ENCODE assay signal across 8 worm cellular contexts in the genomic region with DNA sequence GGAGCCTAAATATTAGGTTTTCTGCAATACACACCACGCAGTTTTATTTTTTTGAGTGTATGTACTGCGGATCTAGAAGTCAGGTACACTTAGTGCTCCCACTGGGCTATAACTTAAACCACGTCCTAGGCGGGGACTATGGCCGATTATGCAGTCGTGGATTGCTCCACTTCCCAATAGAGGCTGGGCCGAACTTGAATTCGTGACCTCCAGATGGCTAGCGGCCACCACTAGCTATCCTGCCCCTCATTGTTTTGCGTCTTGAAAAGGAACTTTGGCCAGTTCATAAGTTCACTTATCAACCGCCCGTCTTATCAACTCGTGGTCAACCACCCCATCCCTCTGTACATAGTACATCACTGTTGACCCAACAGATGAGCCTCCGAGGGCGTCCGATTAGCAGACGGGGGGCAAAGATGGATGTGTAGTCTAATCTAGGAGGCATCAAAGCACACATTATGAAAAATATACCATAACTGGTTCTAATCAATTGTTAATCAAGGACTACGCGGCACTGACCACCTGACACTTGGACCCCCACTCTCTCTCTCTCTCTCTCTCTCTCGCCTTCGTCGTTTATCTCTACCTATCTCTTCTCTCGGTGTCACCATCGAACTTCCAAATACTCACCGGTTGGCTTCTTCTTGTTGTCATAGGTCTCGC.
A peak's percentile ranks its signal among the peaks of the same experiment; 100 is the strongest.
TF ChIP-seq lines count a peak whose summit lies in the region.

No protein-coding gene starts in this region.

TF ChIP-seq in whole organism, L1 larva, 84 proteins besides CTCF, POLR2A, EP300 and RAD21 (continues in another document):
- TF ChIP-seq lir-3 (tag; optimal IDR thresholded peaks at IDR 0.05; lab: Kevin White, UChicago; ENCODE audit: poor library complexity) (no peak), tbx-2 (tag; optimal IDR thresholded peaks at IDR 0.05; lab: Kevin White, UChicago) (peak; percentile 61), grh-1 (GFP tag; IDR thresholded peaks at IDR 0.05; lab: Robert Waterston, UW) (peak; percentile 74), mef-2 (tag; optimal IDR thresholded peaks at IDR 0.05; lab: Kevin White, UChicago) (no peak), rnt-1 (tag; optimal IDR thresholded peaks at IDR 0.05; lab: Kevin White, UChicago) (peak; percentile 42), ztf-4 (tag; optimal IDR thresholded peaks at IDR 0.05; lab: Kevin White, UChicago) (peak; percentile 31), nhr-71 (tag; optimal IDR thresholded peaks at IDR 0.05; lab: Kevin White, UChicago) (peak; percentile 88), alr-1 (tag; optimal IDR thresholded peaks at IDR 0.05; lab: Kevin White, UChicago; ENCODE audit: borderline replicate concordance) (no peak), hlh-4 (tag; optimal IDR thresholded peaks at IDR 0.05; lab: Kevin White, UChicago) (no peak), C34B4.2 (tag; optimal IDR thresholded peaks at IDR 0.05; lab: Kevin White, UChicago) (no peak)

TF ChIP-seq in whole organism, L2 larva, 48 proteins besides CTCF, POLR2A, EP300 and RAD21 (continues in another document):
- TF ChIP-seq egl-27 (tag; optimal IDR thresholded peaks at IDR 0.05; lab: Kevin White, UChicago) (no peak), skn-1 (tag; optimal IDR thresholded peaks at IDR 0.05; lab: Kevin White, UChicago) (no peak), ama-1 (optimal IDR thresholded peaks at IDR 0.05; lab: Kevin White, UChicago) (peak; percentile 39), blmp-1 (tag; optimal IDR thresholded peaks at IDR 0.05; lab: Kevin White, UChicago; ENCODE audit: insufficient read depth) (no peak), peb-1 (tag; optimal IDR thresholded peaks at IDR 0.05; lab: Kevin White, UChicago) (no peak), unc-55 (GFP tag; optimal IDR thresholded peaks at IDR 0.05; lab: Kevin White, UChicago) (no peak), lsy-2 (tag; optimal IDR thresholded peaks at IDR 0.05; lab: Kevin White, UChicago) (no peak), sem-4 (tag; optimal IDR thresholded peaks at IDR 0.05; lab: Kevin White, UChicago) (no peak), Y55F3AM.14 (GFP tag; optimal IDR thresholded peaks at IDR 0.05; lab: Kevin White, UChicago) (no peak), mbf-1 (tag; optimal IDR thresholded peaks at IDR 0.05; lab: Kevin White, UChicago) (no peak), mdl-1 (tag; optimal IDR thresholded peaks at IDR 0.05; lab: Kevin White, UChicago) (peak in 1 of 2 experiments; percentile 2)

TF ChIP-seq in whole organism, L3 larva, 47 proteins besides CTCF, POLR2A, EP300 and RAD21 (continues in another document):
- TF ChIP-seq lin-15B (tag; optimal IDR thresholded peaks at IDR 0.05; lab: Kevin White, UChicago) (no peak), elt-3 (tag; optimal IDR thresholded peaks at IDR 0.05; lab: Kevin White, UChicago) (no peak), fos-1 (tag; optimal IDR thresholded peaks at IDR 0.05; lab: Kevin White, UChicago) (no peak), aly-2 (tag; optimal IDR thresholded peaks at IDR 0.05; lab: Kevin White, UChicago) (no peak), fkh-10 (GFP tag; optimal IDR thresholded peaks at IDR 0.05; lab: Kevin White, UChicago) (no peak), pha-4 (tag; optimal IDR thresholded peaks at IDR 0.05; lab: Kevin White, UChicago) (peak; percentile 51), pqm-1 (tag; optimal IDR thresholded peaks at IDR 0.05; lab: Kevin White, UChicago) (peak; percentile 47), egl-27 (tag; optimal IDR thresholded peaks at IDR 0.05; lab: Kevin White, UChicago) (no peak), lsy-12 (tag; optimal IDR thresholded peaks at IDR 0.05; lab: Kevin White, UChicago) (no peak), unc-39 (tag; optimal IDR thresholded peaks at IDR 0.05; lab: Kevin White, UChicago) (no peak), nhr-23 (tag; optimal IDR thresholded peaks at IDR 0.05; lab: Kevin White, UChicago) (peak; percentile 58)

TF ChIP-seq in whole organism, L4 larva, 104 proteins besides CTCF, POLR2A, EP300 and RAD21 (continues in another document):
- no peak for TF ChIP-seq lin-39 (tag; optimal IDR thresholded peaks at IDR 0.05; lab: Kevin White, UChicago)
- TF ChIP-seq tag-97 (GFP tag; IDR thresholded peaks at IDR 0.05; lab: Robert Waterston, UW): no peak
- no peak for TF ChIP-seq sdz-12 (GFP tag; optimal IDR thresholded peaks at IDR 0.05; lab: Kevin White, UChicago)
- 0 out of 2 replicates have a peak, but pooled peaks have one; percentile 43 for TF ChIP-seq Y75B8A.6 (GFP tag; IDR thresholded peaks at IDR 0.05; lab: Robert Waterston, UW)
- peak; percentile 72 for TF ChIP-seq hlh-11 (tag; optimal IDR thresholded peaks at IDR 0.05; lab: Kevin White, UChicago)
- peak; percentile 10 for TF ChIP-seq pha-4 (GFP tag; IDR thresholded peaks at IDR 0.05; lab: Robert Waterston, UW)
- TF ChIP-seq pha-4 (tag; optimal IDR thresholded peaks at IDR 0.05; lab: Kevin White, UChicago): no peak
- peak in 1 of 2 experiments; percentile 86 for TF ChIP-seq unc-62 (GFP tag; optimal IDR thresholded peaks at IDR 0.05 in 1 of 2; lab: Kevin White, UChicago)
- no peak for TF ChIP-seq unc-62 (tag; optimal IDR thresholded peaks at IDR 0.05; lab: Kevin White, UChicago)
- no peak for TF ChIP-seq ztf-7 (tag; optimal IDR thresholded peaks at IDR 0.05; lab: Kevin White, UChicago)
- no peak for TF ChIP-seq dmd-9 (GFP tag; IDR thresholded peaks at IDR 0.05; lab: Robert Waterston, UW)

TF ChIP-seq in whole organism, early embryonic, 17 proteins besides CTCF, POLR2A, EP300 and RAD21 (continues in another document):
- TF ChIP-seq scrt-1 (GFP tag; IDR thresholded peaks at IDR 0.05; lab: Robert Waterston, UW) (0 out of 2 replicates have a peak, but pooled peaks have one; percentile 22), ets-7 (tag; optimal IDR thresholded peaks at IDR 0.05; lab: Kevin White, UChicago) (no peak), hmbx-1 (tag; optimal IDR thresholded peaks at IDR 0.05; lab: Kevin White, UChicago) (no peak), tbx-11 (GFP tag; IDR thresholded peaks at IDR 0.05; lab: Robert Waterston, UW) (no peak), flt-1 (GFP tag; IDR thresholded peaks at IDR 0.05; lab: Robert Waterston, UW) (no peak), ceh-13 (GFP tag; optimal IDR thresholded peaks at IDR 0.05; lab: Kevin White, UChicago) (no peak), B0310.2 (tag; optimal IDR thresholded peaks at IDR 0.05; lab: Kevin White, UChicago) (peak; percentile 46), tra-4 (tag; optimal IDR thresholded peaks at IDR 0.05; lab: Kevin White, UChicago) (no peak), ceh-36 (tag; optimal IDR thresholded peaks at IDR 0.05; lab: Kevin White, UChicago) (no peak), aly-1 (tag; optimal IDR thresholded peaks at IDR 0.05; lab: Kevin White, UChicago) (no peak), hmg-4 (GFP tag; optimal IDR thresholded peaks at IDR 0.05; lab: Kevin White, UChicago) (no peak), pes-1 (GFP tag; IDR thresholded peaks at IDR 0.05; lab: Robert Waterston, UW) (no peak)

TF ChIP-seq in whole organism, late embryonic, 69 proteins besides CTCF, POLR2A, EP300 and RAD21 (continues in another document):
- TF ChIP-seq elt-4 (tag; optimal IDR thresholded peaks at IDR 0.05; lab: Kevin White, UChicago) (no peak), hlh-15 (tag; optimal IDR thresholded peaks at IDR 0.05; lab: Kevin White, UChicago) (no peak), dmd-4 (tag; optimal IDR thresholded peaks at IDR 0.05; lab: Kevin White, UChicago; ENCODE audit: borderline replicate concordance) (no peak), tbx-2 (tag; optimal IDR thresholded peaks at IDR 0.05; lab: Kevin White, UChicago) (peak; percentile 25), C08G9.2 (tag; optimal IDR thresholded peaks at IDR 0.05; lab: Kevin White, UChicago) (peak; percentile 4), ceh-18 (tag; optimal IDR thresholded peaks at IDR 0.05; lab: Kevin White, UChicago) (peak; percentile 3), ceh-14 (tag; optimal IDR thresholded peaks at IDR 0.05; lab: Kevin White, UChicago) (no peak), pax-1 (tag; optimal IDR thresholded peaks at IDR 0.05; lab: Kevin White, UChicago) (peak; percentile 32), unc-42 (tag; optimal IDR thresholded peaks at IDR 0.05; lab: Kevin White, UChicago) (no peak), pha-2 (tag; optimal IDR thresholded peaks at IDR 0.05; lab: Kevin White, UChicago) (peak; percentile 27), F13H6.1 (tag; optimal IDR thresholded peaks at IDR 0.05; lab: Kevin White, UChicago) (no peak), ahr-1 (tag; optimal IDR thresholded peaks at IDR 0.05; lab: Kevin White, UChicago) (no peak)

TF ChIP-seq in whole organism, mixed stage, embryonic, 35 proteins besides CTCF, POLR2A, EP300 and RAD21:
- TF ChIP-seq unc-120 (tag; optimal IDR thresholded peaks at IDR 0.05; lab: Kevin White, UChicago; ENCODE audit: poor library complexity, severe bottlenecking) (peak; percentile 85), M03D4.4 (tag; optimal IDR thresholded peaks at IDR 0.05; lab: Kevin White, UChicago) (no peak), elt-1 (tag; optimal IDR thresholded peaks at IDR 0.05; lab: Kevin White, UChicago; ENCODE audit: borderline replicate concordance, insufficient read depth) (peak; percentile 57), ceh-39 (tag; optimal IDR thresholded peaks at IDR 0.05; lab: Kevin White, UChicago) (no peak), nhr-2 (tag; optimal IDR thresholded peaks at IDR 0.05; lab: Kevin White, UChicago) (no peak), hlh-1 (tag; optimal IDR thresholded peaks at IDR 0.05; lab: Kevin White, UChicago) (peak; percentile 81), lin-13 (tag; optimal IDR thresholded peaks at IDR 0.05; lab: Kevin White, UChicago) (no peak), unc-62 (GFP tag; optimal IDR thresholded peaks at IDR 0.05; lab: Kevin White, UChicago) (peak; percentile 13), nhr-76 (tag; optimal IDR thresholded peaks at IDR 0.05; lab: Kevin White, UChicago) (no peak)

TF ChIP-seq in whole organism, young adult, 124 proteins besides CTCF, POLR2A, EP300 and RAD21 (continues in another document):
- TF ChIP-seq B0019.2 (GFP tag; conservative IDR thresholded peaks at IDR 0.05; lab: Robert Waterston, UW) (no peak), hmg-20 (GFP tag; IDR thresholded peaks at IDR 0.05; lab: Robert Waterston, UW) (no peak), B0336.3 (GFP tag; IDR thresholded peaks at IDR 0.05; lab: Robert Waterston, UW) (0 out of 2 replicates have a peak, but pooled peaks have one; percentile 14), akir-1 (GFP tag; optimal IDR thresholded peaks at IDR 0.05; lab: Kevin White, UChicago) (no peak), gei-17 (GFP tag; optimal IDR thresholded peaks at IDR 0.05; lab: Kevin White, UChicago) (peak; percentile 42), T26A5.8 (tag; optimal IDR thresholded peaks at IDR 0.05; lab: Kevin White, UChicago) (no peak), ztf-26 (tag; optimal IDR thresholded peaks at IDR 0.05; lab: Kevin White, UChicago) (no peak), ztf-3 (GFP tag; optimal IDR thresholded peaks at IDR 0.05; lab: Kevin White, UChicago) (no peak), Y53G8AR.9 (GFP tag; conservative IDR thresholded peaks at IDR 0.05; lab: Robert Waterston, UW) (peak; percentile 58), mel-28 (tag; optimal IDR thresholded peaks at IDR 0.05; lab: Kevin White, UChicago; ENCODE audit: borderline replicate concordance) (no peak), fkh-3 (tag; optimal IDR thresholded peaks at IDR 0.05; lab: Kevin White, UChicago) (no peak), mes-4 (tag; optimal IDR thresholded peaks at IDR 0.05; lab: Kevin White, UChicago) (no peak), tbp1 (GFP tag; optimal IDR thresholded peaks at IDR 0.05; lab: Kevin White, UChicago) (no peak), ztf-18 (tag; optimal IDR thresholded peaks at IDR 0.05; lab: Kevin White, UChicago) (no peak), ets-4 (GFP tag; optimal IDR thresholded peaks at IDR 0.05; lab: Kevin White, UChicago) (peak; percentile 15), Y79H2A.3 (GFP tag; conservative IDR thresholded peaks at IDR 0.05; lab: Robert Waterston, UW) (no peak)
